Fruit fly (Drosophila melanogaster) whole organism, embryonic: ENCODE measurements around the gene Gcna.

Experiments used
- Bgb ChIP-seq: fragments of 200-800 bp; sonication (Bioruptor generic); IDR thresholded peaks from 2 replicates; pipeline ENCODE4 v1.3.6; 2022; ENCODE audit warnings: missing biosample characterization, missing genetic modification characterization; ENCODE audit not compliant: partially characterized antibody
- CG11723 ChIP-seq: fragments of 200-800 bp; sonication (Bioruptor generic); optimal IDR thresholded peaks from 2 replicates; lab custom pipeline; 2017; ENCODE audit warnings: missing biosample characterization, mild to moderate bottlenecking, missing genetic modification characterization
- CG6254 ChIP-seq: fragments of 200-800 bp; sonication (Bioruptor generic); optimal IDR thresholded peaks from 3 replicates; lab custom pipeline; 2017; ENCODE audit warnings: mild to moderate bottlenecking, missing biosample characterization, missing genetic modification reagents, missing genetic modification characterization
- CG6854 ChIP-seq: fragments of 200-800 bp; sonication (Bioruptor generic); optimal IDR thresholded peaks from 3 replicates; lab custom pipeline; 2017; ENCODE audit warnings: missing biosample characterization, mild to moderate bottlenecking, missing genetic modification characterization
- CG9437 ChIP-seq: fragments of 200-800 bp; sonication (Bioruptor generic); optimal IDR thresholded peaks from 2 replicates; lab custom pipeline; 2018; ENCODE audit warnings: missing biosample characterization, mild to moderate bottlenecking, missing genetic modification characterization
- Ets65A ChIP-seq: fragments of 200-800 bp; sonication (Bioruptor generic); peaks from one replicate; lab custom pipeline; 2016; ENCODE audit warnings: missing biosample characterization, missing genetic modification characterization
- jumu ChIP-seq: fragments of 200-800 bp; sonication (Bioruptor generic); optimal IDR thresholded peaks from 3 replicates; lab custom pipeline; 2016; ENCODE audit warnings: missing biosample characterization, missing genetic modification characterization

DNA sequence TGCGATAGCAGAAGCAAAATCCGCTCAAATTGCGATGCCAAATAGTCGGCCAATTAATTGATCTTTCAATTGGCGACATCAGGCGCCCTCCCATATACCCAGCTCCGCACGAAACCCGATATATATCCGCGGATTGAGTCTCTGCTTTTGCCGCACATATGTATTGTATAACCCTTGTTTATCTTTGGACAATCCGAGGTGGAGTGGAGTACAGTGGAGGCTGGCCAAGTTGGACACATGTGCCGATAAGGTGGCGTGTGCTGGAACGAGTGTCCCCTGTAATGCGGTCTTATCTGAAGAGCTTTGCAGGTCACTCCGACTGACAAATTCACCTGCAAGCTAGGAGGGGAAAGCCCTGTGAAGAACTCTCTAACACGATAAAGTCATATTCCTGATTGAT is 43.9 kb upstream of the Gcna start:
- TF ChIP-seq CG11723 (GFP tag; lab: Kevin White, UChicago), result no peak
- TF ChIP-seq Ets65A, result no peak
- no peak for TF ChIP-seq Bgb (GFP tag; lab: Robert Waterston, UW)
- TF ChIP-seq CG6854 (GFP tag; lab: Kevin White, UChicago), result no peak
- no peak for TF ChIP-seq jumu (GFP tag; lab: Kevin White, UChicago)
- TF ChIP-seq CG9437 (GFP tag; lab: Kevin White, UChicago), result no peak
- TF ChIP-seq CG6254 (GFP tag; lab: Kevin White, UChicago), result no peak
